Worm (Caenorhabditis elegans) whole organism, L3 larva: ENCODE results near the gene sec-31.

Experiments
- ZK546.5 ChIP-seq: sonication (generic microtip); optimal IDR thresholded peaks from 2 replicates; lab custom pipeline; 2017; ENCODE audit warnings: missing biosample characterization, missing genetic modification characterization
- ama-1 ChIP-seq: fragments of 150-350 bp; optimal IDR thresholded peaks from 2 replicates; lab custom pipeline; 2018
- egl-5 ChIP-seq: fragments of 150-350 bp; optimal IDR thresholded peaks from 2 replicates; lab custom pipeline; 2017; ENCODE audit warnings: missing biosample characterization, missing genetic modification reagents, missing genetic modification characterization, inconsistent platforms
- nfya-1 ChIP-seq: sonication (generic microtip); optimal IDR thresholded peaks from 2 replicates; lab custom pipeline; 2017; ENCODE audit warnings: missing genetic modification characterization, mild to moderate bottlenecking, missing compliant biosample characterization, antibody characterized with exemption, moderate library complexity; ENCODE audit not compliant: insufficient read depth
- nhr-25 ChIP-seq: sonication (generic microtip); optimal IDR thresholded peaks from 2 replicates; lab custom pipeline; 2017; ENCODE audit warnings: missing biosample characterization, missing genetic modification characterization
- snpc-4 ChIP-seq: fragments of 150-350 bp; optimal IDR thresholded peaks from 2 replicates; lab custom pipeline; 2014; ENCODE audit warnings: missing biosample characterization, missing genetic modification characterization

- TF ChIP-seq egl-5 = no peak
- no peak for TF ChIP-seq ZK546.5 (tag; lab: Kevin White, UChicago)
- TF ChIP-seq nhr-25 (tag; lab: Kevin White, UChicago) = no peak
- TF ChIP-seq ama-1 = no peak
- no peak for TF ChIP-seq nfya-1
- TF ChIP-seq snpc-4 (tag; lab: Kevin White, UChicago) = no peak
Observed at ce11 chrIV:11375713-11376112, 4.1 kb upstream of the sec-31 start.
